Worm (Caenorhabditis elegans) whole organism, L3 larva: Measurements from ENCODE around the gene atrn-1.

Source experiments
- aly-2 ChIP-seq: fragments of 150-350 bp; optimal IDR thresholded peaks from 2 replicates; lab custom pipeline; 2014; ENCODE audit warnings: missing biosample characterization, missing genetic modification characterization
- ama-1 ChIP-seq: fragments of 150-350 bp; optimal IDR thresholded peaks from 2 replicates; lab custom pipeline; 2018
- lin-15B ChIP-seq: fragments of 150-350 bp; optimal IDR thresholded peaks from 2 replicates; lab custom pipeline; 2014; ENCODE audit warnings: missing biosample characterization, missing genetic modification characterization
- mdl-1 ChIP-seq: fragments of 150-350 bp; optimal IDR thresholded peaks from 2 replicates; lab custom pipeline; 2014; ENCODE audit warnings: missing biosample characterization, missing genetic modification characterization
- nhr-12 ChIP-seq: fragments of 150-350 bp; optimal IDR thresholded peaks from 2 replicates; lab custom pipeline; 2014; ENCODE audit warnings: missing biosample characterization, missing genetic modification characterization
- nhr-67 ChIP-seq: fragments of 150-350 bp; optimal IDR thresholded peaks from 2 replicates; lab custom pipeline; 2014; ENCODE audit warnings: missing biosample characterization, missing genetic modification characterization
- skn-1 ChIP-seq: fragments of 150-350 bp; optimal IDR thresholded peaks from 2 replicates; lab custom pipeline; 2014; ENCODE audit warnings: missing biosample characterization, missing genetic modification characterization
- snpc-4 ChIP-seq: fragments of 150-350 bp; optimal IDR thresholded peaks from 2 replicates; lab custom pipeline; 2014; ENCODE audit warnings: missing biosample characterization, missing genetic modification characterization
- unc-39 ChIP-seq: sonication (generic microtip); optimal IDR thresholded peaks from 4 replicates; lab custom pipeline; 2017; ENCODE audit warnings: missing biosample characterization, missing genetic modification characterization
- unc-62 ChIP-seq: fragments of 150-350 bp; sonication (generic microtip); optimal IDR thresholded peaks from 4 replicates; lab custom pipeline; 2014; ENCODE audit warnings: missing biosample characterization, missing genetic modification reagents, missing genetic modification characterization
- zag-1 ChIP-seq: fragments of 150-350 bp; optimal IDR thresholded peaks from 2 replicates; lab custom pipeline; 2014; ENCODE audit warnings: missing biosample characterization, missing genetic modification characterization
- ztf-11 ChIP-seq: fragments of 150-350 bp; optimal IDR thresholded peaks from 2 replicates; lab custom pipeline; 2014; ENCODE audit warnings: missing biosample characterization, missing genetic modification characterization
- ztf-4 ChIP-seq: fragments of 150-350 bp; optimal IDR thresholded peaks from 2 replicates; lab custom pipeline; 2014; ENCODE audit warnings: missing biosample characterization, missing genetic modification characterization

ce11 chrX:14662460-14662859 is 48.9 kb upstream of the atrn-1 start:
- TF ChIP-seq nhr-12 (no peak), ama-1 (lab: Kevin White, UChicago) (no peak), mdl-1 (tag; lab: Kevin White, UChicago) (no peak), nhr-67 (tag; lab: Kevin White, UChicago) (no peak), aly-2 (tag; lab: Kevin White, UChicago) (no peak), snpc-4 (tag; lab: Kevin White, UChicago) (no peak), zag-1 (no peak), unc-39 (no peak), unc-62 (GFP tag; lab: Kevin White, UChicago) (no peak), ztf-4 (tag; lab: Kevin White, UChicago) (no peak), ztf-11 (tag; lab: Kevin White, UChicago) (no peak), lin-15B (tag; lab: Kevin White, UChicago) (no peak), skn-1 (tag; lab: Kevin White, UChicago) (no peak)
